Worm (Caenorhabditis elegans) whole organism, L2 larva: ENCODE data around the gene F40G9.7.

Source experiments
- F13H6.1 ChIP-seq: sonication (generic microtip); optimal IDR thresholded peaks from 2 replicates; lab custom pipeline; 2016; ENCODE audit warnings: missing genetic modification characterization, missing compliant biosample characterization
- Y55F3AM.14 ChIP-seq: fragments of 200-800 bp; sonication (Bioruptor generic); optimal IDR thresholded peaks from 2 replicates; lab custom pipeline; 2018; ENCODE audit warnings: mild to moderate bottlenecking, missing genetic modification characterization, missing compliant biosample characterization
- ZK546.5 ChIP-seq: sonication (generic microtip); optimal IDR thresholded peaks from 2 replicates; lab custom pipeline; 2017; ENCODE audit warnings: missing biosample characterization, missing genetic modification characterization
- alr-1 ChIP-seq: fragments of 150-350 bp; optimal IDR thresholded peaks from 2 replicates; lab custom pipeline; 2014; ENCODE audit warnings: missing biosample characterization, missing genetic modification characterization
- aly-2 ChIP-seq: fragments of 150-350 bp; optimal IDR thresholded peaks from 2 replicates; lab custom pipeline; 2014; ENCODE audit warnings: missing biosample characterization, missing genetic modification characterization
- ama-1 ChIP-seq: fragments of 150-350 bp; optimal IDR thresholded peaks from 2 replicates; lab custom pipeline; 2018; ENCODE audit warnings: inconsistent platforms
- blmp-1 ChIP-seq: sonication (generic microtip); optimal IDR thresholded peaks from 2 replicates; lab custom pipeline; 2017; ENCODE audit warnings: missing genetic modification characterization, mild to moderate bottlenecking, missing compliant biosample characterization, antibody characterized with exemption, moderate library complexity; ENCODE audit not compliant: insufficient read depth
- ceh-16 ChIP-seq: fragments of 150-350 bp; optimal IDR thresholded peaks from 2 replicates; lab custom pipeline; 2014; ENCODE audit warnings: missing biosample characterization, missing genetic modification characterization
- ceh-82 ChIP-seq: fragments of 150-350 bp; optimal IDR thresholded peaks from 2 replicates; lab custom pipeline; 2014; ENCODE audit warnings: missing biosample characterization, missing genetic modification characterization
- crh-2 ChIP-seq: sonication (generic microtip); optimal IDR thresholded peaks from 2 replicates; lab custom pipeline; 2017; ENCODE audit warnings: missing biosample characterization, missing genetic modification characterization
- dmd-4 ChIP-seq: sonication (generic microtip); optimal IDR thresholded peaks from 2 replicates; lab custom pipeline; 2017; ENCODE audit warnings: missing biosample characterization, missing genetic modification characterization
- egl-27 ChIP-seq: sonication (generic microtip); optimal IDR thresholded peaks from 3 replicates; lab custom pipeline; 2017; ENCODE audit warnings: missing biosample characterization, missing genetic modification reagents, missing genetic modification characterization
- elt-3 ChIP-seq: sonication (generic microtip); optimal IDR thresholded peaks from 2 replicates; lab custom pipeline; 2017; ENCODE audit warnings: missing biosample characterization, missing genetic modification characterization
- fos-1 ChIP-seq: fragments of 150-350 bp; optimal IDR thresholded peaks from 2 replicates; lab custom pipeline; 2014; ENCODE audit warnings: missing biosample characterization, missing genetic modification characterization
- gmeb-1 ChIP-seq: fragments of 150-350 bp; optimal IDR thresholded peaks from 2 replicates; lab custom pipeline; 2014; ENCODE audit warnings: missing biosample characterization, missing genetic modification characterization
- lin-13 ChIP-seq: fragments of 150-350 bp; optimal IDR thresholded peaks from 2 replicates; lab custom pipeline; 2014; ENCODE audit warnings: missing biosample characterization, missing genetic modification reagents, missing genetic modification characterization
- lin-39 ChIP-seq: fragments of 150-350 bp; optimal IDR thresholded peaks from 2 replicates; lab custom pipeline; 2014; ENCODE audit warnings: missing biosample characterization, missing genetic modification reagents, missing genetic modification characterization
- lsy-2 ChIP-seq, 2 experiments: fragments of 150-350 bp in 1 of 2; sonication (generic microtip) in 1 of 2; optimal IDR thresholded peaks; 2 replicates each; lab custom pipeline; 2014 to 2017; ENCODE audit warnings: missing biosample characterization in 2 of 2, missing genetic modification characterization in 2 of 2
- mdl-1 ChIP-seq, 2 experiments: fragments of 150-350 bp in 1 of 2; sonication (generic microtip) in 1 of 2; optimal IDR thresholded peaks; 2 replicates each; lab custom pipeline; 2017; ENCODE audit warnings: missing biosample characterization in 2 of 2, missing genetic modification characterization in 2 of 2
- nhr-11 ChIP-seq: fragments of 150-350 bp; optimal IDR thresholded peaks from 2 replicates; lab custom pipeline; 2014; ENCODE audit warnings: missing biosample characterization, missing genetic modification characterization
- nhr-12 ChIP-seq: fragments of 150-350 bp; optimal IDR thresholded peaks from 2 replicates; lab custom pipeline; 2014; ENCODE audit warnings: missing biosample characterization, missing genetic modification characterization
- nhr-129 ChIP-seq: fragments of 150-350 bp; optimal IDR thresholded peaks from 2 replicates; lab custom pipeline; 2014; ENCODE audit warnings: missing biosample characterization, missing genetic modification characterization
- nhr-21 ChIP-seq: fragments of 150-350 bp; optimal IDR thresholded peaks from 2 replicates; lab custom pipeline; 2014; ENCODE audit warnings: missing biosample characterization, missing genetic modification characterization
- nhr-23 ChIP-seq: fragments of 150-350 bp; optimal IDR thresholded peaks from 2 replicates; lab custom pipeline; 2014; ENCODE audit warnings: missing biosample characterization, missing genetic modification reagents, missing genetic modification characterization
- nhr-237 ChIP-seq: fragments of 150-350 bp; optimal IDR thresholded peaks from 2 replicates; lab custom pipeline; 2014; ENCODE audit warnings: missing biosample characterization, missing genetic modification characterization
- nhr-6 ChIP-seq: fragments of 150-350 bp; optimal IDR thresholded peaks from 2 replicates; lab custom pipeline; 2014; ENCODE audit warnings: missing biosample characterization, missing genetic modification characterization
- nhr-77 ChIP-seq: fragments of 150-350 bp; optimal IDR thresholded peaks from 2 replicates; lab custom pipeline; 2014; ENCODE audit warnings: missing biosample characterization, missing genetic modification characterization
- peb-1 ChIP-seq: fragments of 150-350 bp; optimal IDR thresholded peaks from 2 replicates; lab custom pipeline; 2014; ENCODE audit warnings: missing biosample characterization, missing genetic modification characterization
- sem-4 ChIP-seq: fragments of 150-350 bp; optimal IDR thresholded peaks from 2 replicates; lab custom pipeline; 2014; ENCODE audit warnings: missing biosample characterization, missing genetic modification reagents, missing genetic modification characterization
- sma-3 ChIP-seq: sonication (generic microtip); optimal IDR thresholded peaks from 2 replicates; lab custom pipeline; 2016; ENCODE audit warnings: missing genetic modification reagents, missing genetic modification characterization, missing compliant biosample characterization
- sma-9 ChIP-seq, 2 experiments: fragments of 150-350 bp in 1 of 2; sonication (generic microtip) in 1 of 2; optimal IDR thresholded peaks; 2 replicates each; lab custom pipeline; 2014 to 2016; ENCODE audit warnings: missing genetic modification characterization in 2 of 2, mild to moderate bottlenecking in 1 of 2, missing biosample characterization in 1 of 2, missing compliant biosample characterization in 1 of 2, missing genetic modification reagents in 1 of 2, moderate library complexity in 1 of 2
- snpc-4 ChIP-seq: fragments of 150-350 bp; optimal IDR thresholded peaks from 2 replicates; lab custom pipeline; 2014; ENCODE audit warnings: missing biosample characterization, missing genetic modification characterization
- unc-39 ChIP-seq: fragments of 150-350 bp; optimal IDR thresholded peaks from 2 replicates; lab custom pipeline; 2014; ENCODE audit warnings: missing biosample characterization, missing genetic modification characterization
- unc-62 ChIP-seq: fragments of 150-350 bp; optimal IDR thresholded peaks from 2 replicates; lab custom pipeline; 2014; ENCODE audit warnings: missing biosample characterization, missing genetic modification reagents, missing genetic modification characterization
- zag-1 ChIP-seq: fragments of 150-350 bp; optimal IDR thresholded peaks from 2 replicates; lab custom pipeline; 2014; ENCODE audit warnings: missing biosample characterization, missing genetic modification characterization
- ztf-1 ChIP-seq: fragments of 200-800 bp; sonication (Bioruptor generic); conservative IDR thresholded peaks from 2 replicates; pipeline ENCODE4 v1.3.6; 2022; ENCODE audit warnings: missing genetic modification characterization, missing compliant biosample characterization
- ztf-4 ChIP-seq: fragments of 150-350 bp; optimal IDR thresholded peaks from 2 replicates; lab custom pipeline; 2014; ENCODE audit warnings: missing biosample characterization, missing genetic modification characterization

The F40G9.7 gene

ce11 chrIII:165390-165789, at the start of gene F40G9.7:
F40G9.7 (plus strand) TSS chrIII:165690.
- no peak for TF ChIP-seq elt-3
- TF ChIP-seq lin-39 (tag; lab: Kevin White, UChicago), result no peak
- TF ChIP-seq unc-39 (tag; lab: Kevin White, UChicago), result no peak
- TF ChIP-seq sma-9 (GFP tag; optimal IDR thresholded peaks at IDR 0.05; lab: Kevin White, UChicago), result no peak
- TF ChIP-seq sma-9 (tag; optimal IDR thresholded peaks at IDR 0.05; lab: Kevin White, UChicago), result no peak
- no peak for TF ChIP-seq nhr-23 (tag; lab: Kevin White, UChicago)
- no peak for TF ChIP-seq Y55F3AM.14
- no peak for TF ChIP-seq nhr-237 (tag; lab: Kevin White, UChicago)
- TF ChIP-seq peb-1 (tag; lab: Kevin White, UChicago), result no peak

DNA sequence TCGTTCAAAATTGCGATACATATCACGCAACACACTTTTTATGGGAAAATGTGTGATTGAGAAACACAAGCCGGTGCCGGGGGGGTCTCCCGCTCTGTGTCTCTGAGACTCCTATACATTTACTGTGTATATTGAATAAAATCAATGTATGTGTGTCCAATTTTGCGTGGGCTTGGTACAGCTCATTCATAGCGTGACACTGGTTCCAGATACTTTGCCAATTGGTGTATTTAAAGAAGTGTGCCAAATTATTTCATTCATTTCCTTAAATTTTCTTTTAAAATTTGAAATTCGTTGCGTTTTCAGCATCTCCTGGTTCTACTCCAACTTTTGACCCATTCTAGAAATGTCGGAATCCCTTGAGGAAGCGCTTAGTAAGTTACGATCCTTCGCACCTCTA, 48.3 kb upstream of the F40G9.7 start, which contains the start of gene C29F9.5:
C29F9.5 (plus strand) TSS at position 301 of the 400 bp plus-strand sequence.
- TF ChIP-seq lin-39 (tag; lab: Kevin White, UChicago) (no peak), blmp-1 (tag; lab: Kevin White, UChicago) (no peak), mdl-1 (tag; optimal IDR thresholded peaks at IDR 0.05; lab: Kevin White, UChicago) (no peak), nhr-11 (tag; lab: Kevin White, UChicago) (no peak), ZK546.5 (tag; lab: Kevin White, UChicago) (no peak), ceh-82 (no peak)

DNA sequence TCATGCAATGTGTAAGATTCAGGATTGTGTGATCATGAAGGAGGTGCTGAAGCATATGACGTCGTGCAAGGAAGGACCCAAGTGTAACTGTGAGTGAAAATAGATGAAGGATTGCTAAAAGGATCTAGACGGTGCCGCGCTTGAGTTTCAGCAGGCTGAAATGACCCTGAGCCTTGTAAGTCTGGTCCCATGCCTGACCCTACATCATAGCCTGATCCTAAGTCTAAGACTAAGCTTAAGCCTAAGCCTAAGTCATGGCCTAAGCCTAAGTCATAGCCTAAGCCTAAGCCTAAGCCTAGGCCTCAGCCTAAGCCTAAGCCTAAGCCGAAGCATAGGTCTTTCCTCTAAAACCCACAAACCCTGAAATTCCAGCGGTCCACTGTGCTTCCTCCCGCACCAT, 47.6 kb upstream of the F40G9.7 start:
- TF ChIP-seq blmp-1 (tag; lab: Kevin White, UChicago) (no peak), alr-1 (tag; lab: Kevin White, UChicago) (no peak), fos-1 (tag; lab: Kevin White, UChicago) (no peak), nhr-77 (tag; lab: Kevin White, UChicago) (no peak), ama-1 (lab: Kevin White, UChicago) (no peak), lin-13 (no peak), nhr-129 (tag; lab: Kevin White, UChicago) (no peak), snpc-4 (no peak), dmd-4 (tag; lab: Kevin White, UChicago) (no peak), F13H6.1 (tag; lab: Kevin White, UChicago) (no peak), unc-39 (tag; lab: Kevin White, UChicago) (no peak), zag-1 (tag; lab: Kevin White, UChicago) (no peak), lsy-2 (tag; optimal IDR thresholded peaks at IDR 0.05; lab: Kevin White, UChicago) (no peak), ceh-16 (no peak)

DNA sequence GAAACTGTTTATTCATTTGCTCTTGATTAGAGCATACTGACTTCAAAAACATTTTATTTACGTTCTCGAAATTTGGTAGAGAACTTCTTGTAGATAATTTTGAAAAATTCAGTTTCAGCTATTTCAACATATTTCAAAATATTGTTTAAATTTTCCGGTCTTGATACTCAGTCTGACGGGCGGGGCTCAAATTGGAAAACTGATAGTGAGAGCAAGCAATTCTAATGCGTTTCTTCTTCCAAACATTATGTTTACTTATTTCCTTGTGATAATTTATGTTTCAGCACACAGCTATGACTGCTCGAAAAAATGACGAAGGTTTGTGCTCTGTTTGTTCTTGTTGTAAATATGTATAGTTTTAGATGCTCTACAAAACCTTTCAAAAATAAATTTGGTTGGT, 45.3 kb upstream of the F40G9.7 start, which contains the start of gene pals-24:
pals-24 (plus strand) TSS at position 237 of the 400 bp plus-strand sequence.
- TF ChIP-seq egl-27 (no peak), dmd-4 (tag; lab: Kevin White, UChicago) (no peak), sma-3 (no peak), unc-62 (no peak), sem-4 (no peak), F13H6.1 (tag; lab: Kevin White, UChicago) (peak; percentile 8), fos-1 (tag; lab: Kevin White, UChicago) (peak; percentile 84), nhr-21 (tag; lab: Kevin White, UChicago) (no peak), sma-9 (GFP tag; optimal IDR thresholded peaks at IDR 0.05; lab: Kevin White, UChicago) (peak; percentile 8), sma-9 (tag; optimal IDR thresholded peaks at IDR 0.05; lab: Kevin White, UChicago) (no peak), nhr-12 (no peak), nhr-6 (no peak), peb-1 (tag; lab: Kevin White, UChicago) (no peak), aly-2 (no peak), ztf-1 (GFP tag; lab: Robert Waterston, UW) (no peak), ztf-4 (tag; lab: Kevin White, UChicago) (no peak), crh-2 (peak; percentile 16), gmeb-1 (tag; lab: Kevin White, UChicago) (peak; percentile 26)
- TF ChIP-seq, all 48 proteins: peak for 5
